Worm (Caenorhabditis elegans): Measurements from ENCODE around the gene sup-10.
"Not testable (repeated sequence)": the region's sequence is repeated elsewhere in the genome, so short reads cannot be mapped to it uniquely, and the experiment has no call there.

Gene sup-10

DNA sequence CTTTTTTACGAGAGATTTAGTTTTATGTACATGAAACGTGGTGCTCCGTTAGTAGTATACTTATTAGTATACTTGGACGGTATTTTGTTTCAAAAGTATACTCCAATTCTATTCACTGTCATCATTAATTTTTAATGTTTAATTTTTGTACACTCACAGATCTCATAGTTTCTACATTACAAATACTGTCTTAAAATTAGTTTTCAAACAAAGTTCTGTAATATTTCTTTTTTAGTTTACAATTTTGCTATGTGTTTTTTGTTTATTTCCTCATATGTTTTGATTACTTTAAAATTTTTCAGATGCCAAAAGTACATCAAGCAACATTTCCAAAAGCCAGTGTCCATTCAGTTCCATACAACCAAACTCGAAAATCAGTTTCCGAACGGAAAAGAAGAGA lies 22.6 kb downstream of the sup-10 start, which contains the start of gene hlh-28:
hlh-28 (plus strand) TSS at position 301 of the 400 bp plus-strand sequence.
- not testable (repeated sequence) for TF ChIP-seq klf-2 (GFP tag; conservative IDR thresholded peaks at IDR 0.05); med-1 (GFP tag; optimal IDR thresholded peaks at IDR 0.05; ENCODE audit: insufficient read depth); ref-1 (GFP tag; conservative IDR thresholded peaks at IDR 0.05)

ce11 chrX:17553772-17554171 lies 25.6 kb downstream of the sup-10 start:
- TF ChIP-seq ztf-23 (GFP tag; IDR thresholded peaks at IDR 0.05) (no peak), T22C8.4 (GFP tag; IDR thresholded peaks at IDR 0.05) (no peak), med-1 (GFP tag; optimal IDR thresholded peaks at IDR 0.05; ENCODE audit: insufficient read depth) (no peak), tab-1 (GFP tag; IDR thresholded peaks at IDR 0.05) (no peak), ref-1 (GFP tag; conservative IDR thresholded peaks at IDR 0.05) (no peak), ztf-29 (GFP tag; IDR thresholded peaks at IDR 0.05) (no peak), cog-1 (tag; optimal IDR thresholded peaks at IDR 0.05) (no peak), flt-1 (GFP tag; IDR thresholded peaks at IDR 0.05) (no peak), klf-2 (GFP tag; conservative IDR thresholded peaks at IDR 0.05) (no peak)

- TF ChIP-seq T22C8.4 (GFP tag; IDR thresholded peaks at IDR 0.05) = no peak
- TF ChIP-seq tab-1 (GFP tag; IDR thresholded peaks at IDR 0.05) = 0 out of 2 replicates have a peak, but pooled peaks have one; percentile 11
Measured at ce11 chrX:17562195-17562594, 34.1 kb downstream of the sup-10 start.

DNA sequence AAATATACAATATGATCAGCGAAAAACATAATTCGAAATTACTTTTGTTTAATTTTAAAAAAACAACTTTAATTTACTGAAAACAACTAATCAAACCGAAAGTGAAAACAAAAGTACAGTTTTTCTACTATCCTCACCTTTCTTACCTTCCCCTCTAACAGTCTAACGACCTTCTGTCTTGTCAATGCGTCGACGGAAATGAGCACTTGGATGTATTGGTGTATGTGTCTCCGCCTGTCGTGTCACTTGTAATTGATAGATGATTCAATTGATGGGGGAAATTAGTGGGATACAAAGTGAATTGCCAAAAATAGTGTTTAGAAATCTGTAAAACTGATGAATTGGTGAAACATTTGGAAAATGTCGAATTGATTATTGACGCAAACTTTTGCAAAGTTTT lies 35.3 kb downstream of the sup-10 start, which contains the start of gene F31A3.5:
F31A3.5 (minus strand) TSS at position 200 of the 400 bp plus-strand sequence.
- no peak for TF ChIP-seq med-1 (GFP tag; optimal IDR thresholded peaks at IDR 0.05; ENCODE audit: insufficient read depth)
- TF ChIP-seq flt-1 (GFP tag; IDR thresholded peaks at IDR 0.05) = no peak
- no peak for TF ChIP-seq klf-2 (GFP tag; conservative IDR thresholded peaks at IDR 0.05)
- TF ChIP-seq ztf-29 (GFP tag; IDR thresholded peaks at IDR 0.05) = no peak
- TF ChIP-seq ztf-23 (GFP tag; IDR thresholded peaks at IDR 0.05) = no peak
- TF ChIP-seq tab-1 (GFP tag; IDR thresholded peaks at IDR 0.05) = no peak
- no peak for TF ChIP-seq T22C8.4 (GFP tag; IDR thresholded peaks at IDR 0.05)
- TF ChIP-seq ref-1 (GFP tag; conservative IDR thresholded peaks at IDR 0.05) = no peak
- no peak for TF ChIP-seq cog-1 (tag; optimal IDR thresholded peaks at IDR 0.05)

ce11 chrX:17567378-17567777 lies 39.2 kb downstream of the sup-10 start, which contains the start of gene F39B3.7:
Gene F39B3.7, minus strand, starts transcription at chrX:17567478.
- TF ChIP-seq flt-1 (GFP tag; IDR thresholded peaks at IDR 0.05) (no peak), ztf-29 (GFP tag; IDR thresholded peaks at IDR 0.05) (no peak), ref-1 (GFP tag; conservative IDR thresholded peaks at IDR 0.05) (no peak), med-1 (GFP tag; optimal IDR thresholded peaks at IDR 0.05; ENCODE audit: insufficient read depth) (no peak), T22C8.4 (GFP tag; IDR thresholded peaks at IDR 0.05) (no peak), klf-2 (GFP tag; conservative IDR thresholded peaks at IDR 0.05) (no peak), cog-1 (tag; optimal IDR thresholded peaks at IDR 0.05) (no peak), tab-1 (GFP tag; IDR thresholded peaks at IDR 0.05) (no peak), ztf-23 (GFP tag; IDR thresholded peaks at IDR 0.05) (no peak)

- not testable (repeated sequence) for TF ChIP-seq flt-1 (GFP tag; IDR thresholded peaks at IDR 0.05); cog-1 (tag; optimal IDR thresholded peaks at IDR 0.05); tab-1 (GFP tag; IDR thresholded peaks at IDR 0.05)
Measured at ce11 chrX:17579011-17579410, 50.9 kb downstream of the sup-10 start, which contains the start of gene F39B3.3. Gene F39B3.3, minus strand, starts transcription at chrX:17579111.

- TF ChIP-seq ref-1 (GFP tag; conservative IDR thresholded peaks at IDR 0.05) (no peak), ztf-23 (GFP tag; IDR thresholded peaks at IDR 0.05) (no peak), ztf-29 (GFP tag; IDR thresholded peaks at IDR 0.05) (no peak), cog-1 (tag; optimal IDR thresholded peaks at IDR 0.05) (no peak), med-1 (GFP tag; optimal IDR thresholded peaks at IDR 0.05; ENCODE audit: insufficient read depth) (no peak), T22C8.4 (GFP tag; IDR thresholded peaks at IDR 0.05) (no peak), tab-1 (GFP tag; IDR thresholded peaks at IDR 0.05) (no peak)
Measured at ce11 chrX:17579779-17580178, 51.6 kb downstream of the sup-10 start, which contains the start of gene frpr-7. Gene frpr-7, minus strand, starts transcription at chrX:17579879.
